Worm (Caenorhabditis elegans) whole organism, young adult: ENCODE results near the gene idpc-4.

Experiments used
- F23B12.7 ChIP-seq: sonication (generic microtip); optimal IDR thresholded peaks from 2 replicates; lab custom pipeline; 2017; ENCODE audit warnings: missing genetic modification characterization, mild to moderate bottlenecking, missing compliant biosample characterization, antibody characterized with exemption, moderate library complexity; ENCODE audit not compliant: insufficient read depth
- F37B4.10 ChIP-seq: fragments of 200-800 bp; sonication (Bioruptor generic); IDR thresholded peaks from 2 replicates; pipeline ENCODE4 v1.3.6; 2022; ENCODE audit warnings: missing genetic modification characterization, missing compliant biosample characterization
- F39B2.1 ChIP-seq: fragments of 200-800 bp; sonication (Bioruptor generic); IDR thresholded peaks from 2 replicates; pipeline ENCODE4 v1.3.6; 2022; ENCODE audit warnings: missing genetic modification reagents, missing genetic modification characterization, missing compliant biosample characterization
- F55B11.4 ChIP-seq: sonication (generic microtip); optimal IDR thresholded peaks from 2 replicates; lab custom pipeline; 2016; ENCODE audit warnings: missing compliant biosample characterization, missing genetic modification characterization, borderline replicate concordance; ENCODE audit not compliant: insufficient read depth
- K11D2.4 ChIP-seq: fragments of 200-800 bp; sonication (Bioruptor generic); IDR thresholded peaks from 2 replicates; pipeline ENCODE4 v1.3.6; 2022; ENCODE audit warnings: missing genetic modification reagents, missing genetic modification characterization, missing compliant biosample characterization
- Y95B8A.8 ChIP-seq: fragments of 200-800 bp; sonication (Bioruptor generic); IDR thresholded peaks from 2 replicates; pipeline ENCODE4 v1.3.6; 2022; ENCODE audit warnings: missing genetic modification reagents, missing genetic modification characterization, missing compliant biosample characterization
- akir-1 ChIP-seq: fragments of 200-800 bp; sonication (Bioruptor generic); optimal IDR thresholded peaks from 2 replicates; lab custom pipeline; 2018; ENCODE audit warnings: mild to moderate bottlenecking, missing genetic modification characterization, moderate library complexity, missing compliant biosample characterization
- aptf-3 ChIP-seq: fragments of 200-800 bp; sonication (Bioruptor generic); IDR thresholded peaks from 2 replicates; pipeline ENCODE4 v1.3.6; 2022; ENCODE audit warnings: missing genetic modification characterization, missing compliant biosample characterization
- athp-1 ChIP-seq: sonication (generic microtip); optimal IDR thresholded peaks from 2 replicates; lab custom pipeline; 2017; ENCODE audit warnings: mild to moderate bottlenecking, missing genetic modification characterization, missing compliant biosample characterization
- attf-5 ChIP-seq: fragments of 200-800 bp; sonication (Bioruptor generic); optimal IDR thresholded peaks from 2 replicates; lab custom pipeline; 2018; ENCODE audit warnings: mild to moderate bottlenecking, missing genetic modification characterization, missing compliant biosample characterization
- bed-2 ChIP-seq: fragments of 200-800 bp; sonication (Bioruptor generic); IDR thresholded peaks from 2 replicates; pipeline ENCODE4 v1.3.6; 2022; ENCODE audit warnings: missing genetic modification reagents, missing genetic modification characterization, missing compliant biosample characterization
- ccch-3 ChIP-seq: fragments of 200-800 bp; sonication (Bioruptor generic); optimal IDR thresholded peaks from 2 replicates; lab custom pipeline; 2018; ENCODE audit warnings: mild to moderate bottlenecking, missing genetic modification characterization, missing compliant biosample characterization
- cebp-1 ChIP-seq, 2 experiments: fragments of 200-800 bp in 1 of 2; sonication (Bioruptor generic) in 1 of 2; sonication (generic microtip) in 1 of 2; IDR thresholded peaks in 1 of 2; optimal IDR thresholded peaks in 1 of 2; 2 replicates each; pipeline versions ENCODE4 v1.3.6 to Lab custom; 2017 to 2022; ENCODE audit warnings: missing compliant biosample characterization in 2 of 2, missing genetic modification characterization in 2 of 2, mild to moderate bottlenecking in 1 of 2, missing genetic modification reagents in 1 of 2, moderate library complexity in 1 of 2
- cebp-2 ChIP-seq: fragments of 200-800 bp; sonication (Bioruptor generic); IDR thresholded peaks from 2 replicates; pipeline ENCODE4 v1.3.6; 2022; ENCODE audit warnings: missing genetic modification characterization, missing compliant biosample characterization
- ceh-100 ChIP-seq: fragments of 200-800 bp; sonication (Bioruptor generic); IDR thresholded peaks from 2 replicates; pipeline ENCODE4 v1.3.6; 2022; ENCODE audit warnings: missing genetic modification reagents, missing genetic modification characterization, missing compliant biosample characterization
- ceh-79 ChIP-seq: sonication (generic microtip); optimal IDR thresholded peaks from 2 replicates; lab custom pipeline; 2017; ENCODE audit warnings: mild to moderate bottlenecking, missing genetic modification characterization, missing compliant biosample characterization
- dpl-1 ChIP-seq: fragments of 150-350 bp; optimal IDR thresholded peaks from 2 replicates; lab custom pipeline; 2014; ENCODE audit warnings: missing biosample characterization, missing genetic modification reagents, missing genetic modification characterization
- egl-18 ChIP-seq: fragments of 200-800 bp; sonication (Bioruptor generic); IDR thresholded peaks from 2 replicates; pipeline ENCODE4 v1.3.6; 2022; ENCODE audit warnings: missing genetic modification reagents, missing genetic modification characterization, missing compliant biosample characterization
- egl-44 ChIP-seq: fragments of 200-800 bp; sonication (Bioruptor generic); IDR thresholded peaks from 2 replicates; pipeline ENCODE4 v1.3.6; 2022; ENCODE audit warnings: missing genetic modification reagents, missing genetic modification characterization, missing compliant biosample characterization
- hlh-26 ChIP-seq: fragments of 200-800 bp; sonication (Bioruptor generic); conservative IDR thresholded peaks from 2 replicates; pipeline ENCODE4 v1.3.6; 2022; ENCODE audit warnings: missing genetic modification reagents, missing genetic modification characterization, missing compliant biosample characterization
- hmg-1.2 ChIP-seq: fragments of 200-800 bp; sonication (Bioruptor generic); IDR thresholded peaks from 2 replicates; pipeline ENCODE4 v1.3.6; 2022; ENCODE audit warnings: missing genetic modification reagents, missing genetic modification characterization, missing compliant biosample characterization
- let-607 ChIP-seq, 2 experiments: fragments of 200-800 bp in 1 of 2; sonication (Bioruptor generic) in 1 of 2; sonication (generic microtip) in 1 of 2; optimal IDR thresholded peaks; 2 replicates each; lab custom pipeline; 2016 to 2018; ENCODE audit warnings: mild to moderate bottlenecking in 2 of 2, missing compliant biosample characterization in 2 of 2, missing genetic modification characterization in 2 of 2, moderate library complexity in 2 of 2, missing genotype in 1 of 2
- lin-26 ChIP-seq: fragments of 200-800 bp; sonication (Bioruptor generic); IDR thresholded peaks from 2 replicates; pipeline ENCODE4 v1.3.6; 2022; ENCODE audit warnings: missing genetic modification reagents, missing genetic modification characterization, missing compliant biosample characterization
- madf-10 ChIP-seq: sonication (generic microtip); optimal IDR thresholded peaks from 2 replicates; lab custom pipeline; 2016; ENCODE audit warnings: mild to moderate bottlenecking, missing genetic modification characterization, missing compliant biosample characterization
- mcd-1 ChIP-seq: fragments of 200-800 bp; sonication (Bioruptor generic); IDR thresholded peaks from 2 replicates; pipeline ENCODE4 v1.3.6; 2022; ENCODE audit warnings: missing genetic modification reagents, missing genetic modification characterization, missing compliant biosample characterization
- mel-28 ChIP-seq: sonication (generic microtip); optimal IDR thresholded peaks from 2 replicates; lab custom pipeline; 2016; ENCODE audit warnings: borderline replicate concordance, mild to moderate bottlenecking, missing genetic modification characterization, missing compliant biosample characterization
- nfya-1 ChIP-seq: sonication (generic microtip); optimal IDR thresholded peaks from 2 replicates; lab custom pipeline; 2017; ENCODE audit warnings: antibody characterized with exemption, missing compliant biosample characterization, missing genetic modification characterization, borderline replicate concordance; ENCODE audit not compliant: insufficient read depth
- nhr-179 ChIP-seq: sonication (generic microtip); optimal IDR thresholded peaks from 2 replicates; lab custom pipeline; 2016; ENCODE audit warnings: mild to moderate bottlenecking, missing genetic modification characterization, missing compliant biosample characterization
- pha-4 ChIP-seq: fragments of 150-350 bp; sonication (generic microtip); optimal IDR thresholded peaks from 2 replicates; lab custom pipeline; 2014; ENCODE audit warnings: missing biosample characterization, missing genetic modification reagents, missing genetic modification characterization
- repo-1 ChIP-seq: sonication (generic microtip); optimal IDR thresholded peaks from 2 replicates; lab custom pipeline; 2017; ENCODE audit warnings: mild to moderate bottlenecking, missing genetic modification characterization, missing compliant biosample characterization
- snpc-1.1 ChIP-seq: sonication (generic microtip); optimal IDR thresholded peaks from 2 replicates; lab custom pipeline; 2017; ENCODE audit warnings: missing genetic modification characterization, mild to moderate bottlenecking, missing compliant biosample characterization, antibody characterized with exemption, moderate library complexity, missing genotype, missing genetic modification reagents; ENCODE audit not compliant: insufficient read depth
- snpc-4 ChIP-seq, 5 experiments: fragments of 150-350 bp in 1 of 5; sonication (generic microtip) in 4 of 5; optimal IDR thresholded peaks; 2 replicates each; lab custom pipeline; 2014 to 2018; ENCODE audit warnings: missing genetic modification characterization in 5 of 5, missing biosample characterization in 3 of 5, antibody characterized with exemption in 2 of 5, mild to moderate bottlenecking in 2 of 5, missing compliant biosample characterization in 2 of 5, missing genotype in 2 of 5, moderate library complexity in 2 of 5, missing genetic modification reagents in 1 of 5
- tbp1 ChIP-seq: fragments of 200-800 bp; sonication (Bioruptor generic); optimal IDR thresholded peaks from 2 replicates; lab custom pipeline; 2018; ENCODE audit warnings: mild to moderate bottlenecking, missing genetic modification characterization, missing compliant biosample characterization
- zim-3 ChIP-seq: sonication (generic microtip); optimal IDR thresholded peaks from 2 replicates; lab custom pipeline; 2017; ENCODE audit warnings: mild to moderate bottlenecking, missing genetic modification characterization, moderate library complexity, missing compliant biosample characterization
- ztf-28 ChIP-seq: fragments of 200-800 bp; sonication (Bioruptor generic); IDR thresholded peaks from 2 replicates; pipeline ENCODE4 v1.3.6; 2022; ENCODE audit warnings: missing genetic modification reagents, missing genetic modification characterization, missing compliant biosample characterization
- ztf-3 ChIP-seq: fragments of 200-800 bp; sonication (Bioruptor generic); optimal IDR thresholded peaks from 2 replicates; lab custom pipeline; 2018; ENCODE audit warnings: mild to moderate bottlenecking, missing genetic modification characterization, missing compliant biosample characterization

The idpc-4 gene

ce11 chrV:9582594-9583322 is 42.5 kb upstream of the idpc-4 start, which contains the start of gene rtfo-1 (continued):
- no peak for TF ChIP-seq ztf-28 (GFP tag; lab: Robert Waterston, UW)
- TF ChIP-seq attf-5 (GFP tag; lab: Kevin White, UChicago): no peak
- TF ChIP-seq tbp1 (GFP tag; lab: Kevin White, UChicago): no peak
- no peak for TF ChIP-seq ceh-100 (GFP tag; lab: Robert Waterston, UW)
- TF ChIP-seq hlh-26 (GFP tag; lab: Robert Waterston, UW): no peak
- no peak for TF ChIP-seq mel-28 (tag; lab: Kevin White, UChicago)
- no peak for TF ChIP-seq F55B11.4
- no peak for TF ChIP-seq egl-44 (GFP tag; lab: Robert Waterston, UW)
- no peak for TF ChIP-seq cebp-2 (GFP tag; lab: Robert Waterston, UW)
- no peak for TF ChIP-seq F37B4.10 (GFP tag; lab: Robert Waterston, UW)
- no peak for TF ChIP-seq nhr-179 (tag; lab: Kevin White, UChicago)
- TF ChIP-seq let-607 (tag; optimal IDR thresholded peaks at IDR 0.05; lab: Kevin White, UChicago): peak in 1 of 2 experiments; percentile 12
- TF ChIP-seq hmg-1.2 (GFP tag; lab: Robert Waterston, UW): no peak
- TF ChIP-seq pha-4: no peak
- TF ChIP-seq snpc-1.1: no peak
- no peak for TF ChIP-seq egl-18 (GFP tag; lab: Robert Waterston, UW)
- no peak for TF ChIP-seq dpl-1 (GFP tag; lab: Kevin White, UChicago)
- TF ChIP-seq athp-1 (tag; lab: Kevin White, UChicago): no peak
- no peak for TF ChIP-seq F23B12.7 (tag; lab: Kevin White, UChicago)
- TF ChIP-seq cebp-1 (GFP tag; IDR thresholded peaks at IDR 0.05; lab: Robert Waterston, UW): no peak
- TF ChIP-seq cebp-1 (tag; optimal IDR thresholded peaks at IDR 0.05; lab: Kevin White, UChicago): no peak
- no peak for TF ChIP-seq ceh-79 (tag; lab: Kevin White, UChicago)

ce11 chrV:9583323-9583644 is 41.9 kb upstream of the idpc-4 start, which contains the start of gene K09G1.1:
Gene K09G1.1, plus strand, starts transcription at chrV:9583545.
- TF ChIP-seq bed-2 (GFP tag; lab: Robert Waterston, UW): no peak
- TF ChIP-seq K11D2.4 (GFP tag; lab: Robert Waterston, UW): no peak
- TF ChIP-seq akir-1: no peak
- no peak for TF ChIP-seq lin-26 (GFP tag; lab: Robert Waterston, UW)
- TF ChIP-seq ztf-3: no peak
- no peak for TF ChIP-seq mcd-1 (GFP tag; lab: Robert Waterston, UW)
- TF ChIP-seq snpc-1.1: no peak
- no peak for TF ChIP-seq egl-18 (GFP tag; lab: Robert Waterston, UW)
- TF ChIP-seq repo-1 (tag; lab: Kevin White, UChicago): no peak
- TF ChIP-seq aptf-3 (GFP tag; lab: Robert Waterston, UW): no peak
- no peak for TF ChIP-seq mel-28 (tag; lab: Kevin White, UChicago)
- no peak for TF ChIP-seq zim-3 (tag; lab: Kevin White, UChicago)
- no peak for TF ChIP-seq Y95B8A.8
- no peak for TF ChIP-seq ztf-28 (GFP tag; lab: Robert Waterston, UW)
- TF ChIP-seq nfya-1 (tag; lab: Kevin White, UChicago): no peak
- TF ChIP-seq F39B2.1: no peak
- no peak for TF ChIP-seq ccch-3 (GFP tag; lab: Kevin White, UChicago)
- no peak for TF ChIP-seq madf-10 (tag; lab: Kevin White, UChicago)
- no peak for TF ChIP-seq snpc-4 (GFP tag; optimal IDR thresholded peaks at IDR 0.05; lab: Kevin White, UChicago)
- TF ChIP-seq snpc-4 (tag; optimal IDR thresholded peaks at IDR 0.05; lab: Kevin White, UChicago): no peak
